Fruit fly (Drosophila melanogaster) whole organism, prepupa: Measurements from ENCODE around the gene Ras85D.

Source experiments
- Eip78C ChIP-seq: fragments of 200-800 bp; sonication (Bioruptor generic); peaks from one replicate; lab custom pipeline; 2016; ENCODE audit warnings: missing biosample characterization, missing genetic modification characterization
- Hr38 ChIP-seq: sonication (Bioruptor generic); optimal IDR thresholded peaks from 2 replicates; lab custom pipeline; 2016; ENCODE audit warnings: missing biosample characterization, missing genetic modification characterization

- TF ChIP-seq Hr38 (GFP tag; lab: Kevin White, UChicago): no peak
- TF ChIP-seq Eip78C (GFP tag; lab: Kevin White, UChicago): no peak
Observed at dm6 chr3R:9529387-9529897, 16.6 kb upstream of the Ras85D start.
